Fruit fly (Drosophila melanogaster): Measurements from ENCODE around the gene Cyp6t1.

Cyp6t1 gene

DNA sequence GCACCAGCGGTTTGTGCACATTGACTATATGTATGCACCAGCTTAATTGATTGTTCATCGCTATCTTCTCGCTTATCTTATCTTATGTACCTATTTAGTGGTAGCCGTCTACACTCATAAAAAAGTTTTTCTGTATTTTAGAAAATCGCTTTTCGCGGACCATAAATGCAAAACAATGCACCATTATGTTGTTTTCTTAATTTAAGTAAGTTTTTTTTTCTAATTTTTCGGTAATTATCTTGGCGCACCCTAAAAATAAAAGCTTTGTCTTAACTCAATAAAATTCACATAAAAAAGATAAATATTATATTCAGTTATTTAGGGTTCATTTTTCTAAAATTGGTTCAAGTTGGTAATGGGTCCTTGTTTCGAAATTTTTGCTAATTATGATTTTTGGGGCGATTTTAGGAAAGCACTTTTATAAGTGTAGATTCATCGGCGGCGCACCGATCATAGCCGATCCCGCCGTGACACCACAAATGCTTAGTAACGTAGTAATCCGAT is at the start of gene Cyp6t1:
Gene Cyp6t1, minus strand, starts transcription at position 51 of the 504 bp plus-strand sequence.
- peak; percentile 61 for TF ChIP-seq CG17801 (GFP tag; optimal IDR thresholded peaks at IDR 0.05; ENCODE audit: partially characterized antibody)

DNA sequence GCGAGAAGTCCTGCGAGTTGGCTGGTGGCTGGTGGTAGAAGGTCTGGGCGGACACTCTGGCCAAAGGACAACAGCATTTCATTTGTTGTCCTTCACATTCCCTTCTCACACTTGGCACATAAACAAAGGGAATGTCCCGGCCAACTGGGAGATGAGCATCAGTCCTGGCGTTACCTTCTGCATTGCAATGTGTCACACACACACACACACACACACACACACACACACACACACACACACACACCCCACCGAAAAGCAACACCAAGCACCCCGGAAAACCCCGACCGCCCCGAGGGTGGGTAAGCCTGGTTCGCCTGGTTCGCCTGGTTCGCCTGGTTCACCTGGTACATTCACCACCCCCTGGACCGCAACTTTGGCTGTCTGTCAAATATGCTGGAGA is 48.8 kb upstream of the Cyp6t1 start:
- no peak for TF ChIP-seq CG17801 (GFP tag; optimal IDR thresholded peaks at IDR 0.05; ENCODE audit: partially characterized antibody)

DNA sequence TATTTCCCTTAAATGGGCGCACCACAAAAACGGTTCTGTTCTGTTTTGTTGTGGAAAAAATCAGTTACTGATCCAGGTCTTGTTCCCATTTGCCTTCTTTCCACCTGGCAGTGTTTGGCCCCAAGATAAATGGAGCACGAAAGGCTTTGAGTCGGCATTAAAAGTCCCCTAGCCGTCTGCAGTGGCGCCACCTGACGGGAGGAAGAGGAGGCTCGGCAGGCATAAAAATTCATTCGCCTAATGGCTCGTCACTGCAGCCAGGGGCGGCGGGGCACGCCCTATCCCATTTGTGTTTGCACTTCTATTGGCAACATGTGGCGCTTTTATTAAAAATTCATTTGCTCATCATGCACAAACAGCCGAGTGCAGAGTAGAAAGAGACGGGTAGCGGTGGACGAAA is 46.5 kb upstream of the Cyp6t1 start:
- no peak for TF ChIP-seq CG17801 (GFP tag; optimal IDR thresholded peaks at IDR 0.05; ENCODE audit: partially characterized antibody)

DNA sequence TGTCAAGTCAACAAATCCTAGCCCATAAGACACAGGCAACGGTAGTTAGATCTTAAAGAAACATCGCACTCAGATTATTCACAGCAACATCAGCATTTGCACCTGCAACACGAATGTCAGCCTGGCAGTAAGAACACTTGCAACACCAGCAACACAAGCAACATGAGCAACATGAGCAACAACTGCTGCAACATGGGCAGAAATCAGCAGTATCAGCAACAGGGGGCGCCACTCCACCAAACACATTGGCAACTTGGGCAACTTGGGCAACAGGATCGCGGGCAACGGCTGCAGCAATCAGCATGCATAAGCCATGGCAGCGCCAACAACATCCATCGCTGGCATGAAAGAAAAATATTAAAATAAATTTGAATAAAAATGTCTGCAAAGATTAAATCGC is 43.8 kb upstream of the Cyp6t1 start:
- TF ChIP-seq CG17801 (GFP tag; optimal IDR thresholded peaks at IDR 0.05; ENCODE audit: partially characterized antibody), result no peak

DNA sequence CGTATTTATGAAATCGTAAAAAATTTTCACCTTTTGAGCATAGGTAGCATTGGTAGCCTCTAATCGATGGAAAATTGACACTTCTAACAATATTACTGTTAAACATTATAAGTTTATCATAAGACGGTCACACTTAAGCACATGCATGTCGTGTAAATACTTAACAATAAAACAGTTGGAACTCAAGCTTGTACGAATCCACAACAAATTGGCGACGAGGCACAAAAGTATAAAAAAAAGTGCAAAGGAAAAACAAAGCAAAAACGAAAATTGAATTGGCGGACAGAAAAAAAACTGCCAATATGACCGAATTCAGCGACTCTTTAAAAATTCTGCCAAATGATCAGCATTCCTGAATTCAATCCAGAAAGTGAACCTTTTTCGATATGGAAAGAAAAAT is 984 bp upstream of the Cyp6t1 start:
- TF ChIP-seq CG17801 (GFP tag; optimal IDR thresholded peaks at IDR 0.05; ENCODE audit: partially characterized antibody), result peak; percentile 11

DNA sequence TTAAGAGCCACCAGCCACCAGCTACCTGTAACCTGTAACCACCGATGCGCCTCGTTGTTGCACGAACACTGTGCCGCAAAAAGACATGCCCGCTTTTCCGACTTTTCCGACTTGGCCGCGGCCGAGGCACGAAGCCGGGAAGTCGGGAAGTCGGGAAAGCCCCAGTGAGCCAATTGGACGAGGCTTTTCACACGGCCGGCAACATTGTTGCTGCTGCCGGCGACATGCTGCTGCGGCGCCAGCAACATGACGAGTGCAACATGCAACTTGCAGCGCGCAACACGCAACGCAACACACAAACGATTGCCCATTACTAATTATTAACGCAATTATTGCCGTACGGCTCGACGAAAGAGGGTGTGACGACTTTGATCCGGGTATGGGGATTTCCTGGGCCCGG is 11.5 kb downstream of the Cyp6t1 start:
- TF ChIP-seq CG17801 (GFP tag; optimal IDR thresholded peaks at IDR 0.05; ENCODE audit: partially characterized antibody), result no peak

DNA sequence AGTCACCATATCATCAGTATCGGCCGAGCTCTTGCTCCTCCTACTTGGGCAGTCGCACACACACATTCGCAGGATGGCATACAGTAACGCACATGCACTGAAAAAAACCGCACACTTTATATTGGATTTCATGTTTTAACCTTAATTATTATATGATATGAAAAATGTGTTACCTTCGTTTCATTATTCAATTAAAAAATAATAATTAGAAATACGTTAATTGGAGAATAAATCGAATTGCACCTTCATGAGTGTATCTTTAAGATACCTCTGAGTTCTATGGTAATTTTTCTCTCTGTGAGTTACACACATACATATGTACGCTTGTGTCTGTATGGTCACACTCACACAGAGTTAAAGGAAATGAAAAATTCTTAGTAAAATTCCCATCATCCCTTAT is 22.0 kb downstream of the Cyp6t1 start:
- TF ChIP-seq CG17801 (GFP tag; optimal IDR thresholded peaks at IDR 0.05; ENCODE audit: partially characterized antibody), result no peak

DNA sequence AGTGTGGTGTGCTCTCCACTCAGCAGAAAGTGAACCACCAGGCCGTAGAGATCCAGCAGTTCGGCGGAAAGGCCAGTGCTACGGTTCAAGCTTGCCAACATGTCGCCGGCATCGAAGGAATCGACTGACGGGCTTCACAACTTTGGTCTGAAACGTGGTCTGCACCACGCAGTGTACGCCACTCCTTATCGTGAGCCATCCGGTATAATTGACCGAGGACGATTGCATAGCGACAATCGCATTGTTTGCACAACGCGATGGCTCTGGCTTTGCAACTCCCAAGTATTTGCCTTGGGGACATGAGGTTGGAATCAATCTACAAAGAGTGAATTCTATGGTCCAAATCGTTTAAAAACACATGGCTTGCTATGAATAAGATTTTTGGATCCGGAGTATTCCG is 40.2 kb downstream of the Cyp6t1 start, which contains the start of gene Ir20a:
Gene Ir20a, minus strand, starts transcription at position 101 of the 400 bp plus-strand sequence.
- no peak for TF ChIP-seq CG17801 (GFP tag; optimal IDR thresholded peaks at IDR 0.05; ENCODE audit: partially characterized antibody)

All from ovary, adult (tissue).